Worm (Caenorhabditis elegans): ENCODE data around the gene ZC455.1.

Gene ZC455.1

DNA sequence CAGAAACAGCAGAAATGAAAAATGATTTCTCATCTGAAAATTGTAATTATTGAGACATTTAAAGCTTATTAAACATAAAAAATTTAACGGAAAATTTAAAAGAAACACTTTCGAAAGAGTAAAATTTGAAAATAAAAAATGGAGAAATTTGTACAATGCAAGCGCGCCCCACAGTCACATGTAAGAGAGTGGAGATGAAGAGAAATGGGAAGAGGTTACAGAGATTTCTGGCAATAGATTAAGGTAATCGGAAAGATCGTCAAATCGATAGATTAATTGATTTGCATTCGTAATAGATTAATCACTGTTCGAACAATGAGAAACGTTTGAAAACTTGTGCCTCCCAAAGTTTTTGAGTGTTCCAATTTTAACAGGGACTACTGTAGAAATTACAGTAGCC is 25.9 kb upstream of the ZC455.1 start, which contains the start of gene C15C8.4:
TSS of gene C15C8.4 (minus strand) at position 33 of the 400 bp plus-strand sequence.
- TF ChIP-seq ceh-40 (GFP tag; IDR thresholded peaks at IDR 0.05) (no peak), attf-5 (GFP tag; optimal IDR thresholded peaks at IDR 0.05) (no peak), T07F8.4 (tag; optimal IDR thresholded peaks at IDR 0.05) (no peak), ceh-91 (GFP tag; IDR thresholded peaks at IDR 0.05) (no peak), let-607 (tag; optimal IDR thresholded peaks at IDR 0.05) (no peak), lag-1 (GFP tag; IDR thresholded peaks at IDR 0.05) (no peak), ztf-25 (GFP tag; IDR thresholded peaks at IDR 0.05) (no peak), ztf-18 (tag; optimal IDR thresholded peaks at IDR 0.05) (no peak), dpff-1 (tag; optimal IDR thresholded peaks at IDR 0.05) (no peak)

- TF ChIP-seq madf-6 (GFP tag; IDR thresholded peaks at IDR 0.05) = no peak
- no peak for TF ChIP-seq lin-26 (GFP tag; IDR thresholded peaks at IDR 0.05)
- no peak for TF ChIP-seq Y79H2A.3 (GFP tag; conservative IDR thresholded peaks at IDR 0.05)
- TF ChIP-seq ztf-25 (GFP tag; IDR thresholded peaks at IDR 0.05) = no peak
- TF ChIP-seq snpc-1.1 (tag; optimal IDR thresholded peaks at IDR 0.05; ENCODE audit: insufficient read depth) = no peak
- no peak for TF ChIP-seq unc-62 (GFP tag; optimal IDR thresholded peaks at IDR 0.05)
- TF ChIP-seq bed-1 (GFP tag; IDR thresholded peaks at IDR 0.05) = no peak
- TF ChIP-seq T26A5.8 (tag; optimal IDR thresholded peaks at IDR 0.05) = no peak
Measured at ce11 chrV:12747856-12748255, 25.5 kb upstream of the ZC455.1 start, which contains the start of gene C15C8.5. C15C8.5 (plus strand) TSS chrV:12748007.

DNA sequence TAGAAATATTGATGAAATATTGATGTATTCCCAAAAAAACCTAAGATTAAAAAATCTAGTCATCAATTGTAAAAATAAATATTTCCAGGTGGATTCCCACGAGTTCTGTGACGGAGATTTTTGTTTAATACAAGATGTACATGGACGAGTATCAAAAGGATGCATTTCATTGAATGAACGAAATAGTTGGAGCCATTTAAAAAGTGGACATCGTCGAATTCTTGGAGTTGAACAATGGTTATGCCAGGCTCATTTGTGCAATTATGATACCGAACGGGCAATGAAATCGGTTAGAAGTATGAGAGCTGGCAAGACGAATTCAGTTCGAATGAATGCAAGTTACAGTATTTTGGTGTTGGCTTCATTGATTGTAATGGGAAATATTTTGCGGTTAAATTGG is 23.8 kb upstream of the ZC455.1 start:
- TF ChIP-seq Y53G8AR.9 (GFP tag; conservative IDR thresholded peaks at IDR 0.05) = no peak
- TF ChIP-seq attf-3 (GFP tag; conservative IDR thresholded peaks at IDR 0.05) = no peak
- TF ChIP-seq mxl-1 (tag; optimal IDR thresholded peaks at IDR 0.05) = no peak
- TF ChIP-seq pha-4 (tag; optimal IDR thresholded peaks at IDR 0.05) = no peak
- no peak for TF ChIP-seq repo-1 (tag; optimal IDR thresholded peaks at IDR 0.05)
- TF ChIP-seq cebp-2 (GFP tag; IDR thresholded peaks at IDR 0.05) = no peak
- TF ChIP-seq unc-62 (GFP tag; optimal IDR thresholded peaks at IDR 0.05) = no peak

DNA sequence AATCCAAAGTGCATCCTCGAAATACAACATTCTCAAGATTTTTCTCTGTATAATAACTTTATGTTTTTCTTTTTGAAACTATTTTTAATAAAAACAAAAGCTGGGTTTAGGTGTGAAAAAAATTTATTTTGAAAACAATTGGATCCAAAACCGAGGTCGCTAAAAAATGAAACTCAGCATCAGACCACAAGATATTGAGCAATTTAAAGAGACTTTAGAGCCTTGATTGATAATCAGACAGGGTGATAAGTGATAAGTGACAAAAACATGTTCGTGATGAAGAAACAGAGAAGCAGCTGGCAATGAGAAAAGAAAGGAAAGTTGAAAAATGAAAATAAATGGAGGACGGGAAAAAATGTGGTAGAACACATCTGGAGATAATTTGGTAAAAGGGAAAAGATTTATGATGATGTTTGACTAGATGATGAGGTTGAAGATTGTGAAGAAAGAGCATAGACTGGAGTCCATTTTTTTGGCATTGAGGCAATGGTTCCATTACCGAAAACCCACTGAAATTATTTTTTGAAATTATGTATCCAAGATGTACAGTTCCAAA is 21.7 kb upstream of the ZC455.1 start, which contains the start of gene C15C8.6:
TSS of gene C15C8.6 (minus strand) at position 51 of the 556 bp plus-strand sequence.
- TF ChIP-seq bed-1 (GFP tag; IDR thresholded peaks at IDR 0.05) (no peak), cebp-2 (GFP tag; IDR thresholded peaks at IDR 0.05) (no peak)

DNA sequence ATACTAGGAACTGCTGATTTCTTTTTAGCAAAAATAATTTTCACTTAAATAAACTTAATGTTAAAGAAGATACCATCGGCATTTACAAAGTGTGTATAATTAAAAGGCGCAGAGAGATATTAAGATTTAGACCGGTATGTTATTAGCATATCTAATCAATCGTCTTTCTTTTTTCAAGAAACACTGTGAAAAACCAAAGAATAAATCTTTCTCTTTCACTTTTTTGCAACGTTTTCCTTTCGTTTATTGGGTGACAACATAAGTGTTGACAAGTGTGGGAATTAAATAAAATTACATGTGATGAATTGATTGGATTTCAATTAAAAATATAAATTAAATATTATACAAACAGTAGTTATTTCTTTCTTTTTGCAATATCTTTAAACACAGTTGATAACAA is 20.9 kb upstream of the ZC455.1 start, which contains the start of gene C15C8.8:
TSS of gene C15C8.8 (minus strand) at position 101 of the 400 bp plus-strand sequence.
- TF ChIP-seq snpc-1.1 (tag; optimal IDR thresholded peaks at IDR 0.05; ENCODE audit: insufficient read depth) (no peak), F33H1.4 (GFP tag; IDR thresholded peaks at IDR 0.05) (no peak), F37B4.10 (GFP tag; IDR thresholded peaks at IDR 0.05) (no peak), mxl-1 (tag; optimal IDR thresholded peaks at IDR 0.05) (no peak), Y56A3A.18 (GFP tag; IDR thresholded peaks at IDR 0.05) (no peak), tlf-1 (GFP tag; optimal IDR thresholded peaks at IDR 0.05) (no peak), ceh-27 (GFP tag; optimal IDR thresholded peaks at IDR 0.05) (no peak), T26A5.8 (tag; optimal IDR thresholded peaks at IDR 0.05) (no peak), zfh-2 (GFP tag; conservative IDR thresholded peaks at IDR 0.05) (no peak), mcd-1 (GFP tag; IDR thresholded peaks at IDR 0.05) (no peak), lin-26 (GFP tag; IDR thresholded peaks at IDR 0.05) (no peak), let-526 (GFP tag; IDR thresholded peaks at IDR 0.05) (no peak), B0336.3 (GFP tag; IDR thresholded peaks at IDR 0.05) (no peak)

Data from whole organism, young adult.